Worm (Caenorhabditis elegans): ENCODE data around the gene Y38C1AA.6.

The Y38C1AA.6 gene

DNA sequence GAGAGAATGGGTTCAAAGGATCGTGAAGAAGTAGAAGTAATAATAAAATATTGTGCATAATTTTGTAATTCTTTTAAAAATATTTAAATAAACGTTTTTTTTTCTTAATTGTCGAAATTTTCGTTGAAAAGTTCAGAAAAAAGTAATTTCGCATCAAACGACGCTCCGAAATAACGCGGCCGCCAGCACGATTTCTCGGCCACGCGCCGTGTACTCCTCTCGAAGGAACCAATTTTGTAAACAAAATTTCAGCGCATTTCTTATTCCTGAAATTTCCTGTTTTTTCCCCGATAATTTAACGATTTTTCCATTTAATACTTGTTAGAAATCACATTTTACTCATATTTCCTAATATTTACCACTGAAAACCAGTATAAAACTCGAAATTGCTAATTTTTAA, 29.4 kb downstream of the Y38C1AA.6 start, which contains the start of gene Y38C1AA.12 (continued):
- TF ChIP-seq B0261.1 (tag; optimal IDR thresholded peaks at IDR 0.05) = peak; percentile 3
- TF ChIP-seq madf-8 (GFP tag; conservative IDR thresholded peaks at IDR 0.05) = no peak
- TF ChIP-seq somi-1 (GFP tag; optimal IDR thresholded peaks at IDR 0.05) = peak; percentile 19
- TF ChIP-seq ztf-3 (GFP tag; optimal IDR thresholded peaks at IDR 0.05) = no peak
- TF ChIP-seq B0035.1 (tag; optimal IDR thresholded peaks at IDR 0.05) = no peak
- no peak for TF ChIP-seq egl-44 (GFP tag; IDR thresholded peaks at IDR 0.05)
- TF ChIP-seq dpl-1 (GFP tag; optimal IDR thresholded peaks at IDR 0.05) = peak; percentile 15
- peak; percentile 65; the same call in 1 of the 2 replicates for TF ChIP-seq madf-6 (GFP tag; IDR thresholded peaks at IDR 0.05)
- peak; percentile 87 for TF ChIP-seq madf-3 (GFP tag; IDR thresholded peaks at IDR 0.05)
- no peak for TF ChIP-seq nhr-27 (tag; optimal IDR thresholded peaks at IDR 0.05)
- no peak for TF ChIP-seq cebp-2 (GFP tag; IDR thresholded peaks at IDR 0.05)
- no peak for TF ChIP-seq atf-7 (tag; optimal IDR thresholded peaks at IDR 0.05)
- peak; percentile 98 for TF ChIP-seq zim-3 (tag; optimal IDR thresholded peaks at IDR 0.05)
- no peak; the same call in 1 of the 2 replicates for TF ChIP-seq egrh-3 (GFP tag; IDR thresholded peaks at IDR 0.05)
- no peak for TF ChIP-seq sdz-38 (tag; optimal IDR thresholded peaks at IDR 0.05)
- TF ChIP-seq dpff-1 (tag; optimal IDR thresholded peaks at IDR 0.05) = no peak
- peak; percentile 86 for TF ChIP-seq dox-1 (GFP tag; IDR thresholded peaks at IDR 0.05)
- no peak for TF ChIP-seq nhr-90 (tag; optimal IDR thresholded peaks at IDR 0.05)
- peak; percentile 94 for TF ChIP-seq attf-3 (GFP tag; conservative IDR thresholded peaks at IDR 0.05)
- peak; percentile 40 for TF ChIP-seq tbp1 (GFP tag; optimal IDR thresholded peaks at IDR 0.05)
- TF ChIP-seq cebp-1 (GFP tag; IDR thresholded peaks at IDR 0.05) = peak; percentile 62
- TF ChIP-seq cebp-1 (tag; optimal IDR thresholded peaks at IDR 0.05) = peak; percentile 70
- TF ChIP-seq nhr-80 (tag; optimal IDR thresholded peaks at IDR 0.05) = peak; percentile 11
- TF ChIP-seq rcor-1 (GFP tag; IDR thresholded peaks at IDR 0.05) = peak; percentile 64
- TF ChIP-seq F10E7.11 (tag; optimal IDR thresholded peaks at IDR 0.05) = peak; percentile 46
- TF ChIP-seq rpc-1 (optimal IDR thresholded peaks at IDR 0.05) = no peak
- TF ChIP-seq rpc-1 (tag; optimal IDR thresholded peaks at IDR 0.05) = no peak
- TF ChIP-seq ceh-58 (GFP tag; IDR thresholded peaks at IDR 0.05) = no peak
- peak; percentile 88 for TF ChIP-seq ceh-27 (GFP tag; optimal IDR thresholded peaks at IDR 0.05)
- peak; percentile 48 for TF ChIP-seq tlf-1 (GFP tag; optimal IDR thresholded peaks at IDR 0.05)
- no peak for TF ChIP-seq C06A6.2 (GFP tag; conservative IDR thresholded peaks at IDR 0.05)
- TF ChIP-seq chd-7 (tag; optimal IDR thresholded peaks at IDR 0.05) = no peak
- no peak for TF ChIP-seq T07F8.4 (tag; optimal IDR thresholded peaks at IDR 0.05)
- TF ChIP-seq pbrm-1 (GFP tag; IDR thresholded peaks at IDR 0.05) = no peak
- TF ChIP-seq ceh-100 (GFP tag; IDR thresholded peaks at IDR 0.05) = peak; percentile 67
- TF ChIP-seq aptf-2 (GFP tag; conservative IDR thresholded peaks at IDR 0.05) = peak; percentile 61; the same call in 1 of the 2 replicates
- no peak for TF ChIP-seq mxl-1 (tag; optimal IDR thresholded peaks at IDR 0.05)
- TF ChIP-seq ztf-18 (tag; optimal IDR thresholded peaks at IDR 0.05) = peak; percentile 26
- TF ChIP-seq B0336.3 (GFP tag; IDR thresholded peaks at IDR 0.05) = 0 out of 2 replicates have a peak, but pooled peaks have one; percentile 44
- TF ChIP-seq ztf-22 (GFP tag; optimal IDR thresholded peaks at IDR 0.05) = no peak
- TF ChIP-seq ceh-79 (tag; optimal IDR thresholded peaks at IDR 0.05) = no peak
- peak; percentile 79 for TF ChIP-seq lin-40 (tag; optimal IDR thresholded peaks at IDR 0.05)
- no peak for TF ChIP-seq hlh-26 (GFP tag; conservative IDR thresholded peaks at IDR 0.05)
- no peak for TF ChIP-seq ets-4 (GFP tag; optimal IDR thresholded peaks at IDR 0.05)
- TF ChIP-seq C17E4.6 (GFP tag; IDR thresholded peaks at IDR 0.05) = no peak
- no peak for TF ChIP-seq unc-62 (GFP tag; optimal IDR thresholded peaks at IDR 0.05)
- TF ChIP-seq xnd-1 (tag; optimal IDR thresholded peaks at IDR 0.05) = no peak
- TF ChIP-seq nfyb-1 (GFP tag; IDR thresholded peaks at IDR 0.05) = no peak
- no peak for TF ChIP-seq pha-4 (tag; optimal IDR thresholded peaks at IDR 0.05)
- peak; percentile 63; the same call in 1 of the 2 replicates for TF ChIP-seq ztf-28 (GFP tag; IDR thresholded peaks at IDR 0.05)
- no peak for TF ChIP-seq nhr-179 (tag; optimal IDR thresholded peaks at IDR 0.05)
